Worm (Caenorhabditis elegans) whole organism, young adult: ENCODE measurements around the gene ZK945.8.

Experiments used
- B0019.2 ChIP-seq: fragments of 200-800 bp; sonication (Bioruptor generic); conservative IDR thresholded peaks from 2 replicates; pipeline ENCODE4 v1.3.6; 2022; ENCODE audit warnings: missing genetic modification reagents, missing genetic modification characterization, missing compliant biosample characterization
- B0336.3 ChIP-seq: fragments of 200-800 bp; sonication (Bioruptor generic); IDR thresholded peaks from 2 replicates; pipeline ENCODE4 v1.3.6; 2022; ENCODE audit warnings: missing genetic modification characterization, missing compliant biosample characterization
- C17E4.6 ChIP-seq: fragments of 200-800 bp; sonication (Bioruptor generic); IDR thresholded peaks from 2 replicates; pipeline ENCODE4 v1.3.6; 2022; ENCODE audit warnings: missing genetic modification reagents, missing genetic modification characterization, missing compliant biosample characterization
- F10E7.11 ChIP-seq: sonication (generic microtip); optimal IDR thresholded peaks from 2 replicates; lab custom pipeline; 2017; ENCODE audit warnings: mild to moderate bottlenecking, missing genetic modification characterization, moderate library complexity, missing compliant biosample characterization
- Y53G8AR.9 ChIP-seq: fragments of 200-800 bp; sonication (Bioruptor generic); conservative IDR thresholded peaks from 2 replicates; pipeline ENCODE4 v1.3.6; 2022; ENCODE audit warnings: missing genetic modification reagents, missing genetic modification characterization, missing compliant biosample characterization
- Y79H2A.3 ChIP-seq: fragments of 200-800 bp; sonication (Bioruptor generic); conservative IDR thresholded peaks from 2 replicates; pipeline ENCODE4 v1.3.6; 2022; ENCODE audit warnings: missing genetic modification reagents, missing genetic modification characterization, missing compliant biosample characterization
- ZK185.1 ChIP-seq: sonication (generic microtip); optimal IDR thresholded peaks from 2 replicates; lab custom pipeline; 2016; ENCODE audit warnings: mild to moderate bottlenecking, missing genetic modification characterization, missing compliant biosample characterization; ENCODE audit not compliant: poor library complexity, severe bottlenecking
- aptf-2 ChIP-seq: fragments of 200-800 bp; sonication (Bioruptor generic); conservative IDR thresholded peaks from 2 replicates; pipeline ENCODE4 v1.3.6; 2022; ENCODE audit warnings: missing genetic modification reagents, missing genetic modification characterization, missing compliant biosample characterization
- atf-7 ChIP-seq: sonication (generic microtip); optimal IDR thresholded peaks from 2 replicates; lab custom pipeline; 2017; ENCODE audit warnings: mild to moderate bottlenecking, missing genetic modification characterization, missing compliant biosample characterization
- ceh-100 ChIP-seq: fragments of 200-800 bp; sonication (Bioruptor generic); IDR thresholded peaks from 2 replicates; pipeline ENCODE4 v1.3.6; 2022; ENCODE audit warnings: missing genetic modification reagents, missing genetic modification characterization, missing compliant biosample characterization
- ceh-58 ChIP-seq: fragments of 200-800 bp; sonication (Bioruptor generic); IDR thresholded peaks from 2 replicates; pipeline ENCODE4 v1.3.6; 2022; ENCODE audit warnings: missing genetic modification characterization, missing compliant biosample characterization
- ceh-79 ChIP-seq: sonication (generic microtip); optimal IDR thresholded peaks from 2 replicates; lab custom pipeline; 2017; ENCODE audit warnings: mild to moderate bottlenecking, missing genetic modification characterization, missing compliant biosample characterization
- ceh-91 ChIP-seq: fragments of 200-800 bp; sonication (Bioruptor generic); IDR thresholded peaks from 2 replicates; pipeline ENCODE4 v1.3.6; 2022; ENCODE audit warnings: missing genetic modification reagents, missing genetic modification characterization, missing compliant biosample characterization
- chd-7 ChIP-seq: sonication (generic microtip); optimal IDR thresholded peaks from 2 replicates; lab custom pipeline; 2016; ENCODE audit warnings: mild to moderate bottlenecking, missing genetic modification characterization, moderate library complexity, missing compliant biosample characterization
- die-1 ChIP-seq: sonication (generic microtip); optimal IDR thresholded peaks from 2 replicates; lab custom pipeline; 2016; ENCODE audit warnings: missing genotype, mild to moderate bottlenecking, missing genetic modification characterization, missing compliant biosample characterization
- dox-1 ChIP-seq: fragments of 200-800 bp; sonication (Bioruptor generic); IDR thresholded peaks from 2 replicates; pipeline ENCODE4 v1.3.6; 2022; ENCODE audit warnings: missing genetic modification reagents, missing genetic modification characterization, missing compliant biosample characterization
- efl-1 ChIP-seq: fragments of 150-350 bp; optimal IDR thresholded peaks from 2 replicates; lab custom pipeline; 2014; ENCODE audit warnings: missing biosample characterization, missing genetic modification reagents, missing genetic modification characterization
- egl-44 ChIP-seq: fragments of 200-800 bp; sonication (Bioruptor generic); IDR thresholded peaks from 2 replicates; pipeline ENCODE4 v1.3.6; 2022; ENCODE audit warnings: missing genetic modification reagents, missing genetic modification characterization, missing compliant biosample characterization
- egrh-3 ChIP-seq: fragments of 200-800 bp; sonication (Bioruptor generic); IDR thresholded peaks from 2 replicates; pipeline ENCODE4 v1.3.6; 2022; ENCODE audit warnings: missing genetic modification reagents, missing genetic modification characterization, missing compliant biosample characterization
- ekl-4 ChIP-seq: fragments of 200-800 bp; sonication (Bioruptor generic); IDR thresholded peaks from 2 replicates; pipeline ENCODE4 v1.3.6; 2022; ENCODE audit warnings: missing genetic modification reagents, missing genetic modification characterization, missing compliant biosample characterization
- ets-4 ChIP-seq: fragments of 200-800 bp; sonication (Bioruptor generic); optimal IDR thresholded peaks from 2 replicates; lab custom pipeline; 2018; ENCODE audit warnings: mild to moderate bottlenecking, missing genetic modification characterization, missing compliant biosample characterization
- hlh-26 ChIP-seq: fragments of 200-800 bp; sonication (Bioruptor generic); conservative IDR thresholded peaks from 2 replicates; pipeline ENCODE4 v1.3.6; 2022; ENCODE audit warnings: missing genetic modification reagents, missing genetic modification characterization, missing compliant biosample characterization
- hmg-1.2 ChIP-seq: fragments of 200-800 bp; sonication (Bioruptor generic); IDR thresholded peaks from 2 replicates; pipeline ENCODE4 v1.3.6; 2022; ENCODE audit warnings: missing genetic modification reagents, missing genetic modification characterization, missing compliant biosample characterization
- hsf-1 ChIP-seq: fragments of 200-800 bp; sonication (Bioruptor generic); IDR thresholded peaks from 2 replicates; pipeline ENCODE4 v1.3.6; 2022; ENCODE audit warnings: missing genetic modification reagents, missing genetic modification characterization, missing compliant biosample characterization
- lin-26 ChIP-seq: fragments of 200-800 bp; sonication (Bioruptor generic); IDR thresholded peaks from 2 replicates; pipeline ENCODE4 v1.3.6; 2022; ENCODE audit warnings: missing genetic modification reagents, missing genetic modification characterization, missing compliant biosample characterization
- mxl-1 ChIP-seq: sonication (generic microtip); optimal IDR thresholded peaks from 2 replicates; lab custom pipeline; 2016; ENCODE audit warnings: missing genetic modification characterization, missing compliant biosample characterization
- nhr-90 ChIP-seq: sonication (generic microtip); optimal IDR thresholded peaks from 2 replicates; lab custom pipeline; 2016; ENCODE audit warnings: missing genotype, mild to moderate bottlenecking, missing genetic modification characterization, missing compliant biosample characterization
- pha-4 ChIP-seq: fragments of 150-350 bp; sonication (generic microtip); optimal IDR thresholded peaks from 2 replicates; lab custom pipeline; 2014; ENCODE audit warnings: missing biosample characterization, missing genetic modification reagents, missing genetic modification characterization
- rcor-1 ChIP-seq: fragments of 200-800 bp; sonication (Bioruptor generic); IDR thresholded peaks from 2 replicates; pipeline ENCODE4 v1.3.6; 2022; ENCODE audit warnings: missing genetic modification reagents, missing genetic modification characterization, missing compliant biosample characterization
- sdz-38 ChIP-seq: sonication (generic microtip); optimal IDR thresholded peaks from 2 replicates; lab custom pipeline; 2016; ENCODE audit warnings: missing genotype, missing genetic modification characterization, missing compliant biosample characterization
- sptf-2 ChIP-seq: fragments of 200-800 bp; sonication (Bioruptor generic); optimal IDR thresholded peaks from 2 replicates; lab custom pipeline; 2018; ENCODE audit warnings: mild to moderate bottlenecking, missing genetic modification characterization, missing compliant biosample characterization
- tbp1 ChIP-seq: fragments of 200-800 bp; sonication (Bioruptor generic); optimal IDR thresholded peaks from 2 replicates; lab custom pipeline; 2018; ENCODE audit warnings: mild to moderate bottlenecking, missing genetic modification characterization, missing compliant biosample characterization
- tbx-9 ChIP-seq: sonication (generic microtip); optimal IDR thresholded peaks from 2 replicates; lab custom pipeline; 2016; ENCODE audit warnings: borderline replicate concordance, missing genetic modification characterization, inconsistent platforms, missing compliant biosample characterization
- ztf-25 ChIP-seq: fragments of 200-800 bp; sonication (Bioruptor generic); IDR thresholded peaks from 2 replicates; pipeline ENCODE4 v1.3.6; 2022; ENCODE audit warnings: missing genetic modification reagents, missing genetic modification characterization, missing compliant biosample characterization
- ztf-3 ChIP-seq: fragments of 200-800 bp; sonication (Bioruptor generic); optimal IDR thresholded peaks from 2 replicates; lab custom pipeline; 2018; ENCODE audit warnings: mild to moderate bottlenecking, missing genetic modification characterization, missing compliant biosample characterization

ZK945.8 gene

DNA sequence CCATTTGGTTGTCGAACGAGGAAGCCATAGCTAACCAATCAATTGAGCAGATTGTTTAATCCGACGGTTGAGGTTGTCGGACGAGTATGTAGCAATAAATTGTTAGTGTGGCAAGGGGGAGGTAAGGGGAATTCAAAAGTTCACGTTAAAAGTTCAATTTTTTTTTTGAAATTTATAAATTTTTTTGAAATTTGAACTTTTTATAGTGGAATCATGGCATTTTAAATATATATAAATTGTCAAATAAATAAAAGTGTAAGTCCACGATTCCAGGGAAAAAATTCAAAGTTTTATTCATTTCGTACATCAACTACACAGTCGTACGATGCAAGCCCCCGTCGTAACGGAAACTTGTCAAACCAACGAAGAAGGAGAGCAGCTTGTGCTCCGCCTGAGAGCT lies at the start of gene ZK945.8, which contains the start of gene ZK945.7:
Gene ZK945.8, plus strand, starts transcription at position 275 of the 400 bp plus-strand sequence.
Gene ZK945.7, minus strand, starts transcription at position 101 of the 400 bp plus-strand sequence.
- TF ChIP-seq F10E7.11 (tag; lab: Kevin White, UChicago) (no peak), die-1 (tag; lab: Kevin White, UChicago) (no peak), ets-4 (GFP tag; lab: Kevin White, UChicago) (no peak), sptf-2 (GFP tag; lab: Kevin White, UChicago) (no peak)

DNA sequence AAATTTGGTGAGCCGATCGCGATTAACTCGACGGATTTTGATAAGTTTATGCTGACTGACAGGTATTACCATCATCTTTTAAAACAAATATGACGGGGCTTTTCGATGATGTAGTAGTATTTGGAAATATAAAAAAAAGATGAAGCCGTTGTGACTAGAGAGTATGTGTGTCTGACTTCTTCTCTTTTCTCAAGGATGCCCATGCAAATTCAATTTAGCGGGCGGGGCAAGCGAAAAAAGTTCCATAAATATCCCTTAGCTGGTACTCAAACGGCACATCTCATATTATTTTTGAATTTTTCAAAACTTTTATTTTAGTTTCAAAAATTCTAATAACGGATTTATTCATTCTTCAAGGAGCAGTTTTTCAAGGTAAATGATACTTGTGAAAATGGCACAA lies 47.9 kb upstream of the ZK945.8 start, which contains the start of gene stg-1:
Gene stg-1, minus strand, starts transcription at position 153 of the 400 bp plus-strand sequence.
- TF ChIP-seq ets-4 (GFP tag; lab: Kevin White, UChicago) (no peak), ztf-25 (no peak), lin-26 (no peak), sptf-2 (GFP tag; lab: Kevin White, UChicago) (no peak), sdz-38 (tag; lab: Kevin White, UChicago) (no peak), hmg-1.2 (no peak), ceh-79 (tag; lab: Kevin White, UChicago) (no peak)
- TF ChIP-seq, all 124 proteins: peak for 0

DNA sequence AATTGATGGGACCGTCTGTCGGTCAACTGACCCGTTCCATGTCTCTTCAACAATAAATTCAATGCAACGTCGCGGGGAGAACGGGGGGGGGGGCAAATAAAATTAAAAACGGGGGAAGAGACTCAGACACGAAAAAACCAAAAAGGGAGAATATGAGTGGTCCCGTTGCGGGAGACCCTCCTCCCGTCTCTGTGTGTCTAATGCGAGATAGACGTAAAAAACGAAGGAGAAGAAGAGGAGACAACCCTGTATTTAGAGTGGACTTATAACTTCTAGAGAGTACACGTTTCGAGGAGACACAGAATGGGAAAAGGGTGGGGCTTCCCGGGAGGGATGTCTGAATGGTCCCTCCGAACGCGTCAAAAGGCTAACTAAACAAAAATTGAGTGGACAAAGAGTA lies 43.0 kb upstream of the ZK945.8 start:
- TF ChIP-seq sptf-2 (GFP tag; lab: Kevin White, UChicago) (no peak), mxl-1 (no peak), Y79H2A.3 (no peak), chd-7 (no peak), efl-1 (GFP tag; lab: Kevin White, UChicago) (peak; percentile 30), dox-1 (GFP tag; lab: Robert Waterston, UW) (no peak), ztf-3 (GFP tag; lab: Kevin White, UChicago) (no peak), ZK185.1 (tag; lab: Kevin White, UChicago) (no peak), tbp1 (GFP tag; lab: Kevin White, UChicago) (no peak), ceh-91 (no peak), aptf-2 (peak; percentile 94), atf-7 (tag; lab: Kevin White, UChicago) (no peak), ceh-100 (GFP tag; lab: Robert Waterston, UW) (no peak), Y53G8AR.9 (no peak), B0336.3 (GFP tag; lab: Robert Waterston, UW) (no peak), hlh-26 (GFP tag; lab: Robert Waterston, UW) (no peak), C17E4.6 (GFP tag; lab: Robert Waterston, UW) (no peak), egrh-3 (no peak), pha-4 (tag; lab: Kevin White, UChicago) (no peak), hmg-1.2 (peak; percentile 56), hsf-1 (no peak), nhr-90 (tag; lab: Kevin White, UChicago) (no peak), tbx-9 (tag; lab: Kevin White, UChicago) (no peak)

DNA sequence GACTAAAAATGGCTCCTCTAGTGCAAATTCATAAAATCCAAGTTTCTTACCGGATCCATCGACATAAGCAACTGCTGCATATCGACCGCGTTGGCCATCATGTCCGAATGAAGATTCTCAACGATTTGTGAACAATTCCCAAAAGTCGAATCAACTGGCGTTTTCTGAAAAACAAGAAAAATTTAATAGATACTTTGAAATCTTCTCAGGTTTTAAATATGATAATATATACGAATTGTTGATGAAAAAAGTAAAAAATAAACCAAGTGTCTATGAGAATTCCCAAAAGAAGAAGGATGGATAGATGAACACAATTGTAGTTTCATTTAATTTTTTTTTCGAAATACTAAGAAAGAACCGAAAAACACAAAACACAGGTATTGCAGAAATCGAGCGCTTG lies 40.6 kb upstream of the ZK945.8 start, which contains the start of gene die-1:
Gene die-1, minus strand, starts transcription at position 101 of the 400 bp plus-strand sequence.
- TF ChIP-seq hsf-1, result no peak
- TF ChIP-seq egl-44, result no peak
- no peak for TF ChIP-seq Y53G8AR.9
- no peak for TF ChIP-seq rcor-1 (GFP tag; lab: Robert Waterston, UW)
- no peak for TF ChIP-seq ceh-58 (GFP tag; lab: Robert Waterston, UW)
- no peak for TF ChIP-seq ekl-4 (GFP tag; lab: Robert Waterston, UW)
- no peak for TF ChIP-seq B0019.2 (GFP tag; lab: Robert Waterston, UW)
- TF ChIP-seq aptf-2, result no peak
- no peak for TF ChIP-seq sdz-38 (tag; lab: Kevin White, UChicago)
